Worm (Caenorhabditis elegans): Measurements from ENCODE around the gene C13G5.2.
A peak's percentile ranks its signal among the peaks of the same experiment; 100 is the strongest.

C13G5.2 gene

ce11 chrIII:8618412-8618960 lies at the start of gene C13G5.2:
Gene C13G5.2 (minus strand): TSS chrIII:8618462.
- TF ChIP-seq nhr-42 (GFP tag; IDR thresholded peaks at IDR 0.05) = no peak
- no peak for TF ChIP-seq nhr-25 (tag; optimal IDR thresholded peaks at IDR 0.05; ENCODE audit: borderline replicate concordance, insufficient read depth)
- no peak for TF ChIP-seq ZK337.2 (GFP tag; IDR thresholded peaks at IDR 0.05)
- no peak for TF ChIP-seq snpc-1.2 (GFP tag; IDR thresholded peaks at IDR 0.05)
- no peak for TF ChIP-seq ceh-28 (tag; optimal IDR thresholded peaks at IDR 0.05)

- TF ChIP-seq php-3 (GFP tag; IDR thresholded peaks at IDR 0.05) (no peak), daf-8 (GFP tag; IDR thresholded peaks at IDR 0.05) (no peak)
Measured at ce11 chrIII:8667382-8667781, 49.1 kb upstream of the C13G5.2 start, which contains the start of gene dpy-19. Gene dpy-19 (minus strand): TSS chrIII:8667482.

ce11 chrIII:8664897-8665388 lies 46.7 kb upstream of the C13G5.2 start, which contains the start of gene F22B7.1:
Gene F22B7.1 (plus strand): TSS chrIII:8665338.
- TF ChIP-seq lsy-2 (tag; optimal IDR thresholded peaks at IDR 0.05) = peak in 1 of 2 experiments; percentile 11
- peak; percentile 44 for TF ChIP-seq hlh-30 (tag; optimal IDR thresholded peaks at IDR 0.05; ENCODE audit: insufficient read depth)
- TF ChIP-seq dmd-9 (GFP tag; IDR thresholded peaks at IDR 0.05) = no peak

DNA sequence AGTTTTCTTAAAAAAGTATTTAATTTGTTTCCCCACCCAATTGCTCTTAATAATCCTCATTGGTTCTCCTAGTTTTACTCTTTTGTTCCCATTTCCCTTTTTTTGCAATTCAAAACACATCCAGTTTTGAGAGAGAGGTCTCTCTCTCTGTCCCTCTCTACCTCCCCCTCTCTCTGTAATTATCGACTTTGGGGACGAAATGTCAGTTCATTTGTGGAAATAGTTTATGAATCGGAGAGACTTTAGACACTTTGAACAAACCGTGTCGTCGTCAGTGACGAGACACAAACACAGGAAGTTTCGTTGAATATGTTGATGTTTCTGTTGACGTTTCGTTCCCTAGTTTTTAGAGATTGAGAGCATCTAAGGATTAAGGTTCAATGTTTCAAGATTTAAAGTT lies 44.9 kb upstream of the C13G5.2 start:
- TF ChIP-seq cey-2 (tag; optimal IDR thresholded peaks at IDR 0.05; ENCODE audit: borderline replicate concordance, insufficient read depth) (no peak), nhr-42 (GFP tag; IDR thresholded peaks at IDR 0.05) (no peak), unc-39 (tag; optimal IDR thresholded peaks at IDR 0.05) (no peak), nhr-10 (tag; optimal IDR thresholded peaks at IDR 0.05) (no peak), arid-1 (GFP tag; conservative IDR thresholded peaks at IDR 0.05) (no peak), ama-1 (optimal IDR thresholded peaks at IDR 0.05) (no peak), lin-15B (tag; optimal IDR thresholded peaks at IDR 0.05) (no peak), lim-7 (GFP tag; IDR thresholded peaks at IDR 0.05) (no peak), unc-62 (GFP tag; optimal IDR thresholded peaks at IDR 0.05 in 1 of 2) (peak in 1 of 2 experiments; percentile 86), unc-62 (tag; optimal IDR thresholded peaks at IDR 0.05) (no peak)

- peak; percentile 74 to 87 for TF ChIP-seq lsy-2 (tag; optimal IDR thresholded peaks at IDR 0.05)
- TF ChIP-seq dve-1 (tag; optimal IDR thresholded peaks at IDR 0.05; ENCODE audit: insufficient read depth) = peak; percentile 96
- peak; percentile 93 for TF ChIP-seq dmd-6 (GFP tag; IDR thresholded peaks at IDR 0.05)
- peak; percentile 58 for TF ChIP-seq dpl-1 (GFP tag; optimal IDR thresholded peaks at IDR 0.05)
- no peak for TF ChIP-seq F49E8.2 (tag; optimal IDR thresholded peaks at IDR 0.05; ENCODE audit: borderline replicate concordance)
- no peak for TF ChIP-seq nhr-76 (tag; optimal IDR thresholded peaks at IDR 0.05)
- TF ChIP-seq sdz-12 (GFP tag; optimal IDR thresholded peaks at IDR 0.05) = no peak
- peak; percentile 97 for TF ChIP-seq nhr-48 (tag; optimal IDR thresholded peaks at IDR 0.05)
- peak; percentile 70 for TF ChIP-seq aha-1 (tag)
- peak; percentile 45 to 99 for TF ChIP-seq unc-62 (GFP tag; optimal IDR thresholded peaks at IDR 0.05 in 1 of 2)
- peak; percentile 31 for TF ChIP-seq unc-62 (tag; optimal IDR thresholded peaks at IDR 0.05)
- no peak for TF ChIP-seq ZK546.5 (tag; optimal IDR thresholded peaks at IDR 0.05)
- TF ChIP-seq nhr-6 (tag; optimal IDR thresholded peaks at IDR 0.05) = no peak
- TF ChIP-seq rbr-2 (tag; optimal IDR thresholded peaks at IDR 0.05) = peak; percentile 90
- TF ChIP-seq pha-4 (GFP tag; IDR thresholded peaks at IDR 0.05) = peak; percentile 77
- TF ChIP-seq pha-4 (tag; optimal IDR thresholded peaks at IDR 0.05) = peak; percentile 97
- peak; percentile 82 for TF ChIP-seq T20F7.1 (GFP tag; optimal IDR thresholded peaks at IDR 0.05)
- TF ChIP-seq zfp-3 (GFP tag; conservative IDR thresholded peaks at IDR 0.05) = 0 out of 2 replicates have a peak, but pooled peaks have one; percentile 70
- TF ChIP-seq ctbp-1 (GFP tag; IDR thresholded peaks at IDR 0.05) = peak; percentile 71
- no peak for TF ChIP-seq tag-97 (GFP tag; IDR thresholded peaks at IDR 0.05)
- no peak for TF ChIP-seq ceh-62 (tag; optimal IDR thresholded peaks at IDR 0.05)
- peak; percentile 32 for TF ChIP-seq ceh-28 (tag; optimal IDR thresholded peaks at IDR 0.05)
- TF ChIP-seq spr-3 (GFP tag; optimal IDR thresholded peaks at IDR 0.05) = no peak
- TF ChIP-seq mdl-1 (tag; optimal IDR thresholded peaks at IDR 0.05) = peak; percentile 66 to 97
- TF ChIP-seq vab-7 (GFP tag; IDR thresholded peaks at IDR 0.05) = no peak
- TF ChIP-seq zfp-2 (tag; optimal IDR thresholded peaks at IDR 0.05) = no peak
- TF ChIP-seq nhr-111 (GFP tag; optimal IDR thresholded peaks at IDR 0.05) = no peak
- no peak for TF ChIP-seq unc-39 (tag; optimal IDR thresholded peaks at IDR 0.05)
- peak; percentile 78 for TF ChIP-seq hmg-1.1 (GFP tag; IDR thresholded peaks at IDR 0.05)
Measured at ce11 chrIII:8658367-8658761, 40.1 kb upstream of the C13G5.2 start.
